Fruit fly (Drosophila melanogaster) whole organism, pupa: ENCODE results near the gene Nepl14.

Source experiments
- CG10348 ChIP-seq: fragments of 200-800 bp; sonication (Bioruptor generic); IDR thresholded peaks from 2 replicates; pipeline ENCODE4 v1.3.6; 2022; ENCODE audit warnings: missing biosample characterization, missing genetic modification characterization
- CG12605 ChIP-seq: fragments of 200-800 bp; sonication (Bioruptor generic); IDR thresholded peaks from 2 replicates; pipeline ENCODE4 v1.3.6; 2022; ENCODE audit warnings: missing biosample characterization, missing genetic modification characterization
- CG13204 ChIP-seq: fragments of 200-800 bp; sonication (Bioruptor generic); optimal IDR thresholded peaks from 2 replicates; lab custom pipeline; 2018; ENCODE audit warnings: missing biosample characterization, mild to moderate bottlenecking, missing genetic modification characterization, moderate library complexity
- CG14655 ChIP-seq: fragments of 200-800 bp; sonication (Bioruptor generic); optimal IDR thresholded peaks from 3 replicates; lab custom pipeline; 2017; ENCODE audit warnings: mild to moderate bottlenecking, missing biosample characterization, missing genetic modification reagents, missing genetic modification characterization
- CG15710 ChIP-seq: fragments of 200-800 bp; sonication (Bioruptor generic); optimal IDR thresholded peaks from 2 replicates; lab custom pipeline; 2018; ENCODE audit warnings: missing biosample characterization, mild to moderate bottlenecking, missing genetic modification characterization, moderate library complexity
- CG17806 ChIP-seq: fragments of 200-800 bp; sonication (Bioruptor generic); optimal IDR thresholded peaks from 2 replicates; lab custom pipeline; 2018; ENCODE audit warnings: missing biosample characterization, mild to moderate bottlenecking, missing genetic modification characterization, moderate library complexity
- CG32121 ChIP-seq: fragments of 200-800 bp; sonication (Bioruptor generic); IDR thresholded peaks from 2 replicates; pipeline ENCODE4 v1.3.6; 2022; ENCODE audit warnings: missing biosample characterization, missing genetic modification characterization
- CG34367 ChIP-seq: fragments of 200-800 bp; sonication (Bioruptor generic); optimal IDR thresholded peaks from 2 replicates; lab custom pipeline; 2018; ENCODE audit warnings: missing biosample characterization, mild to moderate bottlenecking, missing genetic modification characterization
- CG4496 ChIP-seq: fragments of 200-800 bp; sonication (Bioruptor generic); IDR thresholded peaks from 3 replicates; pipeline ENCODE4 v1.3.6; 2022; ENCODE audit warnings: missing biosample characterization, missing genetic modification characterization
- CG8159 ChIP-seq: fragments of 200-800 bp; sonication (Bioruptor generic); optimal IDR thresholded peaks from 3 replicates; lab custom pipeline; 2018; ENCODE audit warnings: missing biosample characterization, mild to moderate bottlenecking, missing genetic modification characterization, moderate library complexity
- CG8301 ChIP-seq: fragments of 200-800 bp; sonication (Bioruptor generic); optimal IDR thresholded peaks from 2 replicates; lab custom pipeline; 2018; ENCODE audit warnings: missing biosample characterization, mild to moderate bottlenecking, missing genetic modification characterization
- CG9948 ChIP-seq: fragments of 200-800 bp; sonication (Bioruptor generic); optimal IDR thresholded peaks from 2 replicates; lab custom pipeline; 2018; ENCODE audit warnings: missing biosample characterization, mild to moderate bottlenecking, missing genetic modification characterization, moderate library complexity
- D1 ChIP-seq: fragments of 200-800 bp; sonication (Bioruptor generic); optimal IDR thresholded peaks from 2 replicates; lab custom pipeline; 2018; ENCODE audit warnings: missing biosample characterization, mild to moderate bottlenecking, missing genetic modification characterization, moderate library complexity
- EcR ChIP-seq: fragments of 200-800 bp; sonication (Bioruptor generic); optimal IDR thresholded peaks from 3 replicates; lab custom pipeline; 2019; ENCODE audit warnings: missing biosample characterization, missing genetic modification characterization, mild to moderate bottlenecking, moderate library complexity, missing genetic modification reagents
- Ets98B ChIP-seq: fragments of 200-800 bp; sonication (Bioruptor generic); IDR thresholded peaks from 2 replicates; pipeline ENCODE4 v1.3.6; 2022; ENCODE audit warnings: missing biosample characterization, missing genetic modification characterization
- Pif1A ChIP-seq: fragments of 200-800 bp; sonication (Bioruptor generic); optimal IDR thresholded peaks from 3 replicates; lab custom pipeline; 2016; ENCODE audit warnings: missing biosample characterization, missing genetic modification characterization
- Pif1B ChIP-seq: fragments of 200-800 bp; sonication (Bioruptor generic); optimal IDR thresholded peaks from 3 replicates; lab custom pipeline; 2016; ENCODE audit warnings: missing biosample characterization, missing genetic modification characterization
- Snoo ChIP-seq: fragments of 200-800 bp; sonication (Bioruptor generic); optimal IDR thresholded peaks from 3 replicates; lab custom pipeline; 2017; ENCODE audit warnings: missing biosample characterization, mild to moderate bottlenecking, missing genetic modification characterization, inconsistent platforms
- fd96Ca ChIP-seq: fragments of 200-800 bp; sonication (Bioruptor generic); IDR thresholded peaks from 3 replicates; pipeline ENCODE4 v1.3.6; 2022; ENCODE audit warnings: missing biosample characterization, missing genetic modification characterization
- gl ChIP-seq: fragments of 200-800 bp; sonication (Bioruptor generic); optimal IDR thresholded peaks from 2 replicates; lab custom pipeline; 2018; ENCODE audit warnings: missing biosample characterization, mild to moderate bottlenecking, missing genetic modification characterization
- rn ChIP-seq: fragments of 200-800 bp; sonication (Bioruptor generic); IDR thresholded peaks from 2 replicates; pipeline ENCODE4 v1.3.6; 2022; ENCODE audit warnings: missing biosample characterization, missing genetic modification characterization

Gene Nepl14

DNA sequence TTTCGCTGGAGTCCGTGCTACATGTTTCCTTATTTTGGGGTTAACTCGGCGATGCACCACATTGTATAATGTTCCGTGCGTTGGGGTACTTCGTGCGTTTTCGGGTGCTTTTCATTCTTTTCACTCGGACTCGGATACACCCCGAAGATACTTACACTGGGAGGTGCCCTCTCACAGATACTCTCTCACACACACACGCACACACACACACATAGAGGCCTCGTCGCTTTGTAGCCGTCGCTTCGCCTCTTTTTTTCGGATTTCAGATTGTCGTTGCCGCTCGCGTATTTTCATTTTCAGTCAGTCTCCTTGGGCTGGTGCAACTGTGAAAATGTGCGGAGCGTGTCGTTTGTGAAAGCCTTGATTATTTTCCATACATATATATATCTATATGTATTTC, 17.9 kb upstream of the Nepl14 start:
- no peak for TF ChIP-seq CG8159 (tag; lab: Kevin White, UChicago)
- TF ChIP-seq CG17806 (tag; lab: Kevin White, UChicago): no peak
- TF ChIP-seq CG34367 (tag; lab: Kevin White, UChicago): no peak
- peak; percentile 16 for TF ChIP-seq CG15710 (tag; lab: Kevin White, UChicago)
- TF ChIP-seq gl: no peak
- peak; percentile 32 for TF ChIP-seq CG13204 (GFP tag; lab: Kevin White, UChicago)
- no peak for TF ChIP-seq Snoo (tag; lab: Kevin White, UChicago)
- TF ChIP-seq CG14655 (GFP tag; lab: Kevin White, UChicago): peak; percentile 28
- peak; percentile 96 for TF ChIP-seq Ets98B
- peak; percentile 74 for TF ChIP-seq CG12605 (GFP tag; lab: Robert Waterston, UW)
- peak; percentile 28 for TF ChIP-seq EcR (GFP tag; lab: Kevin White, UChicago)
- TF ChIP-seq CG4496: peak; percentile 82
- TF ChIP-seq fd96Ca (GFP tag; lab: Robert Waterston, UW): peak; percentile 95
- TF ChIP-seq CG9948 (tag; lab: Kevin White, UChicago): no peak
- peak; percentile 95 for TF ChIP-seq CG32121 (GFP tag; lab: Robert Waterston, UW)
- peak; percentile 57 for TF ChIP-seq Pif1A
- no peak for TF ChIP-seq CG10348 (GFP tag; lab: Robert Waterston, UW)
- TF ChIP-seq D1: no peak
- TF ChIP-seq Pif1B (GFP tag; lab: Kevin White, UChicago): peak; percentile 54
- no peak for TF ChIP-seq rn (GFP tag; lab: Robert Waterston, UW)
- TF ChIP-seq CG8301: no peak

dm6 chr3R:22780135-22780534, 16.6 kb upstream of the Nepl14 start:
- TF ChIP-seq CG32121 (GFP tag; lab: Robert Waterston, UW) (0 out of 2 replicates have a peak, but pooled peaks have one; percentile 20), EcR (GFP tag; lab: Kevin White, UChicago) (no peak), CG4496 (peak; percentile 34; the same call in 1 of the 3 replicates)

DNA sequence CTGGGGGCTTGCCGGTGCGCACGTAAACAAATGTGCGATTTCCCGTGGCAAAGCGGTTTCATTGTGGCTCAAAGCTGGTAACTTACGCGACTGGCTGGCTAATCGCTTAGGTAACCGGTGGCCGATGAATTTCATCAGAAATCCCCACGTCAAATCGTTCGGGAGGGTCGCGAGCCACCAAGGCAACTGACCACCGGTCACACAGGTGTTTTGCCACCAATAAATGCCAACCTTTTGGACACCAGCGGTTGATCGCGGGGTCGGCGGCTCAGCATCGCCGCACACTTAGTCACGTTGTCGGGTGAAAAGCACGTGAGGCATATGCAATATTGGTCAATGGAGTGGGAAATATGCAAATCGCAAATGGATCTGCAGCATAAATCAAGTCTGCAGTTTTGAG, 12.9 kb upstream of the Nepl14 start:
- no peak for TF ChIP-seq CG15710 (tag; lab: Kevin White, UChicago)
- TF ChIP-seq CG17806 (tag; lab: Kevin White, UChicago): no peak
- TF ChIP-seq Pif1A: no peak
- TF ChIP-seq CG9948 (tag; lab: Kevin White, UChicago): no peak
- no peak for TF ChIP-seq EcR (GFP tag; lab: Kevin White, UChicago)
- no peak for TF ChIP-seq gl
- no peak for TF ChIP-seq CG34367 (tag; lab: Kevin White, UChicago)
- no peak for TF ChIP-seq Snoo (tag; lab: Kevin White, UChicago)
- TF ChIP-seq CG8159 (tag; lab: Kevin White, UChicago): no peak
- TF ChIP-seq CG4496: no peak
- no peak for TF ChIP-seq Ets98B
- TF ChIP-seq CG12605 (GFP tag; lab: Robert Waterston, UW): no peak
- no peak for TF ChIP-seq rn (GFP tag; lab: Robert Waterston, UW)
- TF ChIP-seq CG13204 (GFP tag; lab: Kevin White, UChicago): no peak
- no peak for TF ChIP-seq CG32121 (GFP tag; lab: Robert Waterston, UW)
- no peak for TF ChIP-seq D1
- TF ChIP-seq Pif1B (GFP tag; lab: Kevin White, UChicago): no peak
- no peak for TF ChIP-seq fd96Ca (GFP tag; lab: Robert Waterston, UW)
- no peak for TF ChIP-seq CG8301

DNA sequence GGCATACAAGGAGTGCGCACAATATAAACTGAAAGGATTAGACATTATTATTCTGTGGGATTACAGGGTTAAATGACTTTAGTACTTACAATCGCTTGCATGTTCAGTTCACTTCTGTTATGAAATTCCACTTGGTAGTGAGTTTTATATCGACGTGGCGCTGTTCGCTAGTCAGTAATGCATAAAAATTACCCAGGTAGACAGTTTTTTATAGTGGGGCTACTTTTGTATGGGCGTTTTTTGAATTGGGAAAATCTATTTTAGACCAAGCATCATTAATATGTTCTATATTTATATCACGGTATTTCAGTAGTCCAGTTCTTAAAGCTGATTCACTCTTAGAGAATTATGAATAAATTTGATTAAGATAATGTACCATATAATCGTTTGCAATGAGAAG, 8.2 kb upstream of the Nepl14 start, which contains the start of gene CG43095:
CG43095 (minus strand) TSS at position 101 of the 400 bp plus-strand sequence.
- TF ChIP-seq CG10348 (GFP tag; lab: Robert Waterston, UW): no peak
- TF ChIP-seq CG15710 (tag; lab: Kevin White, UChicago): no peak
- TF ChIP-seq fd96Ca (GFP tag; lab: Robert Waterston, UW): no peak
- no peak for TF ChIP-seq CG14655 (GFP tag; lab: Kevin White, UChicago)
- TF ChIP-seq CG8301: no peak
- no peak for TF ChIP-seq CG34367 (tag; lab: Kevin White, UChicago)
- no peak for TF ChIP-seq Snoo (tag; lab: Kevin White, UChicago)
- TF ChIP-seq CG32121 (GFP tag; lab: Robert Waterston, UW): no peak

DNA sequence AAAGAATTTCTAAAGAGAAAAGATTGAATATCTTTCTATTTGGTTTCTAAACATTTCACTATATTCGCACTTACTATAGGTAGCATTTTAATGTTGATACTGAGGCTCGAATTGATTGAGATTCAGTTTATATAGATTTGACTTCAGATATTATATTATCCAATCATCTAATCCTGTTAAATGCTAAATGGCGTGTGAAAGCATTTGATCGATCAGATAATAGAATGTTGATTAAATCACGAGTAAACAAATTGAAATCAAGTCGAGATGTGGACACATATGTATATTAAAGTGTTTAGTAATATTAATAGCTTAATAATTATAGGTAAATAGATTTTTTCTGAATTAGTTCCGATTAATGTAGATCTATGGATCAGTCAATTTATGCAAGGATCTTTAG, 7.4 kb upstream of the Nepl14 start, which contains the start of gene CG43094:
CG43094 (minus strand) TSS at position 101 of the 400 bp plus-strand sequence.
- TF ChIP-seq CG4496 (no peak), CG8159 (tag; lab: Kevin White, UChicago) (no peak), Pif1B (GFP tag; lab: Kevin White, UChicago) (no peak), CG14655 (GFP tag; lab: Kevin White, UChicago) (no peak), CG9948 (tag; lab: Kevin White, UChicago) (no peak), CG10348 (GFP tag; lab: Robert Waterston, UW) (no peak)

DNA sequence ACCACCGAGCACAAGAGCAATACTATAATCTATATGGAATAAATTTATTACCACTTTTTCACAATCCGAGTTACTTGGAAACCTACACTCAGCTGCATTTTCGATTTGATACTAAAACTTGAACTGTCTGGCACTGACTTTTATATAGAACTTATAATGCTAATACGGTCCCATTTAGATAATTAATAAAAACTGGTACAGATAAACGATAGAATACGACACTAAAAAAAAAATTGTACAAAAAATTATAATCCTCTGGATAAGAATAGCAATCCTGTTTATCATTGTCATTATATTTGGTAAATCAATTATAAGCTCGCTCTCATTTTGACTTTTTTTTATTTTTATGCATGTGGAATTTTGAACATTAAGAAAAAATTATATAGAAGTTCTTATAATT, 6.7 kb upstream of the Nepl14 start, which contains the start of gene CG43093:
CG43093 (minus strand) TSS at position 101 of the 400 bp plus-strand sequence.
- TF ChIP-seq CG8301 (no peak), rn (GFP tag; lab: Robert Waterston, UW) (no peak), Pif1B (GFP tag; lab: Kevin White, UChicago) (no peak), CG9948 (tag; lab: Kevin White, UChicago) (no peak), CG8159 (tag; lab: Kevin White, UChicago) (no peak), fd96Ca (GFP tag; lab: Robert Waterston, UW) (no peak), CG14655 (GFP tag; lab: Kevin White, UChicago) (no peak), CG13204 (GFP tag; lab: Kevin White, UChicago) (no peak), Ets98B (no peak), CG17806 (tag; lab: Kevin White, UChicago) (no peak)
